Worm (Caenorhabditis elegans) whole organism, L1 larva: ENCODE measurements around the gene chil-3.
A peak's percentile ranks its signal among the peaks of the same experiment; 100 is the strongest.

Experiments used
- Y116A8C.19 ChIP-seq: sonication (generic microtip); optimal IDR thresholded peaks from 2 replicates; lab custom pipeline; 2016; ENCODE audit warnings: missing compliant biosample characterization, missing genetic modification characterization, borderline replicate concordance
- ama-1 ChIP-seq: fragments of 150-350 bp; optimal IDR thresholded peaks from 2 replicates; lab custom pipeline; 2014
- blmp-1 ChIP-seq: fragments of 150-350 bp; optimal IDR thresholded peaks from 2 replicates; lab custom pipeline; 2014; ENCODE audit warnings: missing biosample characterization, missing genetic modification characterization
- ceh-63 ChIP-seq: fragments of 200-800 bp; sonication (Bioruptor generic); optimal IDR thresholded peaks from 2 replicates; lab custom pipeline; 2018; ENCODE audit warnings: mild to moderate bottlenecking, missing genetic modification characterization, missing compliant biosample characterization
- ceh-8 ChIP-seq: fragments of 200-800 bp; sonication (Bioruptor generic); optimal IDR thresholded peaks from 2 replicates; lab custom pipeline; 2018; ENCODE audit warnings: mild to moderate bottlenecking, missing genetic modification characterization, moderate library complexity, missing compliant biosample characterization
- ceh-88 ChIP-seq: fragments of 200-800 bp; sonication (Bioruptor generic); IDR thresholded peaks from 2 replicates; pipeline ENCODE4 v1.3.6; 2022; ENCODE audit warnings: missing genetic modification characterization, missing compliant biosample characterization
- efl-1 ChIP-seq, 4 experiments: fragments of 150-350 bp; optimal IDR thresholded peaks in 3 of 4; peaks in 1 of 4; 1 replicate in 1 of 4; 2 replicates in 3 of 4; lab custom pipeline; 2014; ENCODE audit warnings: missing biosample characterization in 2 of 4, missing genetic modification characterization in 2 of 4, missing genetic modification reagents in 2 of 4
- egl-27 ChIP-seq, 2 experiments: fragments of 150-350 bp in 1 of 2; sonication (generic microtip); optimal IDR thresholded peaks; 3 replicates each; lab custom pipeline; 2017 to 2018; ENCODE audit warnings: missing biosample characterization in 2 of 2, missing genetic modification characterization in 2 of 2, missing genetic modification reagents in 2 of 2
- ets-5 ChIP-seq: fragments of 200-800 bp; sonication (Bioruptor generic); IDR thresholded peaks from 2 replicates; pipeline ENCODE4 v1.3.6; 2022; ENCODE audit warnings: missing genetic modification characterization, missing compliant biosample characterization
- fkh-10 ChIP-seq: sonication (generic microtip); optimal IDR thresholded peaks from 2 replicates; lab custom pipeline; 2017; ENCODE audit warnings: missing biosample characterization, missing genetic modification reagents, missing genetic modification characterization
- fkh-4 ChIP-seq: sonication (generic microtip); optimal IDR thresholded peaks from 2 replicates; lab custom pipeline; 2016; ENCODE audit warnings: missing compliant biosample characterization, missing genetic modification characterization, borderline replicate concordance
- fkh-8 ChIP-seq: sonication (generic microtip); optimal IDR thresholded peaks from 2 replicates; lab custom pipeline; 2016; ENCODE audit warnings: mild to moderate bottlenecking, missing genetic modification characterization, missing compliant biosample characterization
- fos-1 ChIP-seq: fragments of 150-350 bp; optimal IDR thresholded peaks from 2 replicates; lab custom pipeline; 2014; ENCODE audit warnings: missing biosample characterization, missing genetic modification characterization
- lin-13 ChIP-seq: fragments of 150-350 bp; optimal IDR thresholded peaks from 2 replicates; lab custom pipeline; 2014; ENCODE audit warnings: missing biosample characterization, missing genetic modification reagents, missing genetic modification characterization
- lin-15B ChIP-seq: fragments of 150-350 bp; sonication (generic microtip); optimal IDR thresholded peaks from 3 replicates; lab custom pipeline; 2014; ENCODE audit warnings: missing biosample characterization, missing genetic modification characterization
- lin-35 ChIP-seq, 2 experiments: fragments of 150-350 bp; optimal IDR thresholded peaks; 2 replicates each; lab custom pipeline; 2014; ENCODE audit warnings: missing biosample characterization in 2 of 2, missing genetic modification characterization in 2 of 2, missing genetic modification reagents in 2 of 2
- mef-2 ChIP-seq: fragments of 150-350 bp; optimal IDR thresholded peaks from 2 replicates; lab custom pipeline; 2014; ENCODE audit warnings: missing biosample characterization, missing genetic modification characterization
- mep-1 ChIP-seq: fragments of 150-350 bp; optimal IDR thresholded peaks from 2 replicates; lab custom pipeline; 2014; ENCODE audit warnings: missing biosample characterization, missing genetic modification characterization
- nhr-19 ChIP-seq: fragments of 200-800 bp; sonication (Bioruptor generic); conservative IDR thresholded peaks from 2 replicates; pipeline ENCODE4 v1.3.6; 2022; ENCODE audit warnings: missing genetic modification characterization, missing compliant biosample characterization
- nhr-47 ChIP-seq: sonication (generic microtip); optimal IDR thresholded peaks from 2 replicates; lab custom pipeline; 2016; ENCODE audit warnings: mild to moderate bottlenecking, missing genetic modification characterization, moderate library complexity, missing compliant biosample characterization
- nhr-71 ChIP-seq: sonication (generic microtip); optimal IDR thresholded peaks from 2 replicates; lab custom pipeline; 2016; ENCODE audit warnings: mild to moderate bottlenecking, missing genetic modification characterization, moderate library complexity, missing compliant biosample characterization
- nhr-76 ChIP-seq: sonication (generic microtip); optimal IDR thresholded peaks from 2 replicates; lab custom pipeline; 2017; ENCODE audit warnings: missing biosample characterization, missing genetic modification characterization
- nhr-90 ChIP-seq: sonication (generic microtip); optimal IDR thresholded peaks from 2 replicates; lab custom pipeline; 2016; ENCODE audit warnings: mild to moderate bottlenecking, missing genetic modification characterization, missing compliant biosample characterization; ENCODE audit not compliant: poor library complexity
- pax-3 ChIP-seq: fragments of 200-800 bp; sonication (Bioruptor generic); optimal IDR thresholded peaks from 2 replicates; lab custom pipeline; 2018; ENCODE audit warnings: mild to moderate bottlenecking, missing genetic modification characterization, moderate library complexity, missing compliant biosample characterization
- pqm-1 ChIP-seq: sonication (generic microtip); optimal IDR thresholded peaks from 3 replicates; lab custom pipeline; 2017; ENCODE audit warnings: missing biosample characterization, missing genetic modification characterization
- skn-1 ChIP-seq: fragments of 150-350 bp; optimal IDR thresholded peaks from 2 replicates; lab custom pipeline; 2014; ENCODE audit warnings: missing biosample characterization, missing genetic modification characterization
- tbx-2 ChIP-seq: sonication (generic microtip); optimal IDR thresholded peaks from 2 replicates; lab custom pipeline; 2016; ENCODE audit warnings: missing genetic modification characterization, missing compliant biosample characterization
- tlp-1 ChIP-seq: fragments of 150-350 bp; optimal IDR thresholded peaks from 2 replicates; lab custom pipeline; 2014; ENCODE audit warnings: missing biosample characterization, missing genetic modification characterization
- unc-130 ChIP-seq: fragments of 150-350 bp; optimal IDR thresholded peaks from 2 replicates; lab custom pipeline; 2017; ENCODE audit warnings: missing biosample characterization, missing genetic modification characterization, inconsistent platforms
- unc-98 ChIP-seq: fragments of 200-800 bp; sonication (Bioruptor generic); IDR thresholded peaks from 2 replicates; pipeline ENCODE4 v1.3.6; 2022; ENCODE audit warnings: missing genetic modification characterization, missing compliant biosample characterization
- zag-1 ChIP-seq: fragments of 150-350 bp; optimal IDR thresholded peaks from 2 replicates; lab custom pipeline; 2014; ENCODE audit warnings: missing biosample characterization, missing genetic modification characterization
- zip-4 ChIP-seq: fragments of 200-800 bp; sonication (Bioruptor generic); optimal IDR thresholded peaks from 2 replicates; lab custom pipeline; 2018; ENCODE audit warnings: mild to moderate bottlenecking, missing genetic modification characterization, moderate library complexity, missing compliant biosample characterization
- ztf-11 ChIP-seq, 2 experiments: sonication (generic microtip); optimal IDR thresholded peaks; 2 replicates each; lab custom pipeline; 2016 to 2017; ENCODE audit warnings: missing genetic modification characterization in 2 of 2, missing biosample characterization in 1 of 2, missing compliant biosample characterization in 1 of 2
- ztf-4 ChIP-seq: fragments of 150-350 bp; optimal IDR thresholded peaks from 2 replicates; lab custom pipeline; 2014; ENCODE audit warnings: missing biosample characterization, missing genetic modification characterization

Gene chil-3

DNA sequence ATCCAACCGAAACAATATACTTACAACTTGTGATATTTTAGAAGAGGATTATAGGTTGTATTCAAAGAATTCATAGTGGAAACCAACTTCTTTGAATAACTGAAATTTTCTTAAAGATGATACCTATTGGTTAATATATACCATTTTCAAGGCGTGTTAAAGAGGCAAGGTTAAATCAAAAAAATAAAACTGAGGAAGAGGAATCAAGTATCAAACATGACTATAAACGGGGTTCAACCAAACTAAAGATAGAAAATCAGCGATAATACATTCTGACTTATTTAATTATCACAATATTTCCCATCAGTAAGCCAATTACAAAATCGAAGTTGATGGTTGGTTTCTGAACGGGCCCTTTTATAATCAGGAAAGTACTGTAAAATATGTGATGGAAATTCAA is at the start of gene chil-3:
Gene chil-3, minus strand, starts transcription at position 101 of the 400 bp plus-strand sequence.
- TF ChIP-seq ztf-4 (no peak), lin-35 (GFP tag; optimal IDR thresholded peaks at IDR 0.05; lab: Kevin White, UChicago) (no peak), mef-2 (no peak), pqm-1 (no peak)

DNA sequence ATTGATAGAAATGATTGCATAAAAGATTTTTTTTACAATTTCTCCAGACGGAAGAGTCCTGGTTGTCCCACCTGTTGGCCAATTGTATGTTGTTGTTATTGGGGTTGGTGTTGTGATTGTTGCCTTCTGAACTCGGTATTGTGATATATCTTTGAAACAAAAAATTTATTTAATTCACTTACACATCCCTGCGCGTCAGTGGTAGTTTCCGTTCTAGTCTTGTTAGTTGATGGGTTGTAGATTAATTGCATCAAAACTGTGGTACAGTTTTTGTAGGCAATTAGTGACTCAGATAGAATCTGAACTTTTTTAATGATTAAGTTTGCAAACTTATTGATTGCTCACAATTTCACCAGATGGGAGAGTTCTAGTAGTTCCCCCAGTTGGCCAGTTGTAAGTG is 43.2 kb upstream of the chil-3 start:
- TF ChIP-seq efl-1 (optimal IDR thresholded peaks at IDR 0.05; lab: Kevin White, UChicago), result no peak
- TF ChIP-seq efl-1 (GFP tag; optimal IDR thresholded peaks at IDR 0.05 in 1 of 2; lab: Kevin White, UChicago), result peak in 1 of 2 experiments; percentile 62
- TF ChIP-seq ceh-88 (GFP tag; lab: Robert Waterston, UW), result no peak

ce11 chrII:9900276-9900675 is 39.0 kb upstream of the chil-3 start, which contains the start of gene unc-4:
Gene unc-4, minus strand, starts transcription at chrII:9900376.
- TF ChIP-seq ama-1 (lab: Kevin White, UChicago) (no peak), ceh-8 (GFP tag; lab: Kevin White, UChicago) (no peak), unc-130 (tag; lab: Kevin White, UChicago) (no peak), tbx-2 (no peak), fkh-4 (tag; lab: Kevin White, UChicago) (no peak), unc-98 (no peak), skn-1 (tag; lab: Kevin White, UChicago) (no peak), pqm-1 (no peak), nhr-19 (GFP tag; lab: Robert Waterston, UW) (no peak), lin-13 (GFP tag; lab: Kevin White, UChicago) (no peak), Y116A8C.19 (tag; lab: Kevin White, UChicago) (no peak), zip-4 (GFP tag; lab: Kevin White, UChicago) (no peak), nhr-76 (tag; lab: Kevin White, UChicago) (no peak), blmp-1 (no peak), fos-1 (tag; lab: Kevin White, UChicago) (no peak), egl-27 (tag; optimal IDR thresholded peaks at IDR 0.05; lab: Kevin White, UChicago) (no peak), fkh-10 (GFP tag; lab: Kevin White, UChicago) (no peak), tlp-1 (tag; lab: Kevin White, UChicago) (no peak), fkh-8 (tag; lab: Kevin White, UChicago) (no peak)
- TF ChIP-seq, all 84 proteins: peak for 0

DNA sequence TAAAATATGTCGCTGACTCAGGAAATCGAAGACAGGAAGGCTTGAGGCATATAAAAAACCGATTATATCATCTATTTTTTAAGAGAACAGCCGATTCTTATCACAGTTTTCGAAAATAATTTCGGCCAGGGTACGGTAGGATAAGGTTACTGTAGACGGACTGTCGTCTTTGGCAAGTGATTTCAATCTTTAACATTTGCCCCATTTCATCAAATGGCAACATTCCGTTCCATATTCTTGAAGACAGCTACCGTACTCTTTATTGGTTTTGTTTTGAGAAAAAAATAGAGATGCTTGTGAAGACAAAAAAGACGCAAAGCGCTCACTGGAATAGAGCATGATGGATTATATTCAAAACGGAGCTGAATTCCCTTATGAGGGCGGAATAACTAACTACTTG is 37.5 kb upstream of the chil-3 start:
- no peak for TF ChIP-seq ztf-11 (tag; optimal IDR thresholded peaks at IDR 0.05; lab: Kevin White, UChicago)
- TF ChIP-seq ceh-8 (GFP tag; lab: Kevin White, UChicago), result no peak
- TF ChIP-seq ceh-63 (GFP tag; lab: Kevin White, UChicago), result no peak
- no peak for TF ChIP-seq nhr-90 (tag; lab: Kevin White, UChicago)
- TF ChIP-seq zag-1 (tag; lab: Kevin White, UChicago), result no peak
- TF ChIP-seq tbx-2, result no peak
- no peak for TF ChIP-seq ama-1 (lab: Kevin White, UChicago)
- no peak for TF ChIP-seq nhr-71 (tag; lab: Kevin White, UChicago)

ce11 chrII:9895173-9895572 is 33.9 kb upstream of the chil-3 start:
- no peak for TF ChIP-seq lin-15B
- no peak for TF ChIP-seq pax-3 (tag; lab: Kevin White, UChicago)
- no peak for TF ChIP-seq nhr-47 (tag; lab: Kevin White, UChicago)
- no peak for TF ChIP-seq mep-1 (tag; lab: Kevin White, UChicago)
- no peak for TF ChIP-seq nhr-71 (tag; lab: Kevin White, UChicago)
- no peak for TF ChIP-seq ets-5
